Worm (Caenorhabditis elegans) whole organism, L4 larva: ENCODE measurements around the gene C49A9.5.

Experiments
- F10B5.3 ChIP-seq: sonication (generic microtip); optimal IDR thresholded peaks from 2 replicates; lab custom pipeline; 2016; ENCODE audit warnings: mild to moderate bottlenecking, missing genetic modification characterization, missing compliant biosample characterization
- F26F4.8 ChIP-seq: fragments of 200-800 bp; sonication (Bioruptor generic); conservative IDR thresholded peaks from 2 replicates; pipeline ENCODE4 v1.3.6; 2022; ENCODE audit warnings: missing genetic modification characterization, missing compliant biosample characterization
- F44E2.7 ChIP-seq: fragments of 200-800 bp; sonication (Bioruptor generic); IDR thresholded peaks from 2 replicates; pipeline ENCODE4 v2.1.2; 2022; ENCODE audit warnings: missing genetic modification characterization, missing compliant biosample characterization
- R02D3.7 ChIP-seq: fragments of 150-350 bp; sonication (generic microtip); optimal IDR thresholded peaks from 3 replicates; lab custom pipeline; 2014; ENCODE audit warnings: missing biosample characterization, missing genetic modification characterization
- T26A8.4 ChIP-seq: fragments of 200-800 bp; sonication (Bioruptor generic); IDR thresholded peaks from 2 replicates; pipeline ENCODE4 v1.3.6; 2022; ENCODE audit warnings: missing genetic modification characterization, missing compliant biosample characterization
- Y48G9A.11 ChIP-seq: fragments of 200-800 bp; sonication (Bioruptor generic); IDR thresholded peaks from 2 replicates; pipeline ENCODE4 v1.3.6; 2022; ENCODE audit warnings: missing genetic modification reagents, missing genetic modification characterization, missing compliant biosample characterization
- ZK546.5 ChIP-seq, 2 experiments: sonication (generic microtip); optimal IDR thresholded peaks; 2 replicates each; lab custom pipeline; 2017; ENCODE audit warnings: missing biosample characterization in 2 of 2, missing genetic modification characterization in 2 of 2
- arid-1 ChIP-seq: fragments of 200-800 bp; sonication (Bioruptor generic); conservative IDR thresholded peaks from 2 replicates; pipeline ENCODE4 v1.3.6; 2022; ENCODE audit warnings: missing genetic modification reagents, missing genetic modification characterization, missing compliant biosample characterization
- ceh-20 ChIP-seq: fragments of 200-800 bp; sonication (Bioruptor generic); IDR thresholded peaks from 2 replicates; pipeline ENCODE4 v1.3.6; 2022; ENCODE audit warnings: missing genetic modification reagents, missing genetic modification characterization, missing compliant biosample characterization
- ceh-32 ChIP-seq: sonication (generic microtip); optimal IDR thresholded peaks from 2 replicates; lab custom pipeline; 2016; ENCODE audit warnings: mild to moderate bottlenecking, missing genetic modification characterization, missing compliant biosample characterization; ENCODE audit not compliant: poor library complexity
- ceh-62 ChIP-seq: sonication (generic microtip); optimal IDR thresholded peaks from 2 replicates; lab custom pipeline; 2017; ENCODE audit warnings: missing biosample characterization, missing genetic modification characterization
- cey-2 ChIP-seq: sonication (generic microtip); optimal IDR thresholded peaks from 3 replicates; lab custom pipeline; 2017; ENCODE audit warnings: missing genetic modification characterization, mild to moderate bottlenecking, missing compliant biosample characterization, antibody characterized with exemption, borderline replicate concordance; ENCODE audit not compliant: insufficient read depth
- daf-12 ChIP-seq: fragments of 150-350 bp; optimal IDR thresholded peaks from 2 replicates; lab custom pipeline; 2014; ENCODE audit warnings: missing biosample characterization, missing genetic modification reagents, missing genetic modification characterization
- daf-16 ChIP-seq, 3 experiments: sonication (generic microtip); optimal IDR thresholded peaks; 2 replicates each; lab custom pipeline; 2016 to 2017; ENCODE audit warnings: missing genetic modification characterization in 3 of 3, missing genetic modification reagents in 3 of 3, mild to moderate bottlenecking in 2 of 3, missing compliant biosample characterization in 2 of 3, missing biosample characterization in 1 of 3, moderate library complexity in 1 of 3
- daf-8 ChIP-seq: fragments of 200-800 bp; sonication (Bioruptor generic); IDR thresholded peaks from 2 replicates; pipeline ENCODE4 v1.3.6; 2022; ENCODE audit warnings: missing genetic modification characterization, missing compliant biosample characterization
- dmd-6 ChIP-seq: fragments of 200-800 bp; sonication (Bioruptor generic); IDR thresholded peaks from 2 replicates; pipeline ENCODE4 v1.3.6; 2022; ENCODE audit warnings: missing genetic modification reagents, missing genetic modification characterization, missing compliant biosample characterization
- dmd-9 ChIP-seq: fragments of 200-800 bp; sonication (Bioruptor generic); IDR thresholded peaks from 2 replicates; pipeline ENCODE4 v1.3.6; 2022; ENCODE audit warnings: missing genetic modification reagents, missing genetic modification characterization, missing compliant biosample characterization
- dpl-1 ChIP-seq: fragments of 150-350 bp; optimal IDR thresholded peaks from 2 replicates; lab custom pipeline; 2014; ENCODE audit warnings: missing biosample characterization, missing genetic modification reagents, missing genetic modification characterization
- duxl-1 ChIP-seq: sonication (generic microtip); optimal IDR thresholded peaks from 2 replicates; lab custom pipeline; 2016; ENCODE audit warnings: mild to moderate bottlenecking, missing genetic modification characterization, moderate library complexity, missing compliant biosample characterization; ENCODE audit not compliant: poor library complexity
- egl-43 ChIP-seq: fragments of 200-800 bp; sonication (Bioruptor generic); IDR thresholded peaks from 2 replicates; pipeline ENCODE4 v1.3.6; 2022; ENCODE audit warnings: missing genetic modification reagents, missing genetic modification characterization, missing compliant biosample characterization
- fkh-10 ChIP-seq: fragments of 150-350 bp; optimal IDR thresholded peaks from 2 replicates; lab custom pipeline; 2014; ENCODE audit warnings: missing biosample characterization, missing genetic modification reagents, missing genetic modification characterization
- fos-1 ChIP-seq: fragments of 150-350 bp; optimal IDR thresholded peaks from 2 replicates; lab custom pipeline; 2014; ENCODE audit warnings: missing biosample characterization, missing genetic modification characterization
- hlh-30 ChIP-seq: sonication (generic microtip); optimal IDR thresholded peaks from 2 replicates; lab custom pipeline; 2017; ENCODE audit warnings: antibody characterized with exemption, mild to moderate bottlenecking, missing genetic modification characterization, missing compliant biosample characterization; ENCODE audit not compliant: insufficient read depth
- hmg-1.1 ChIP-seq: fragments of 200-800 bp; sonication (Bioruptor generic); IDR thresholded peaks from 2 replicates; pipeline ENCODE4 v1.3.6; 2022; ENCODE audit warnings: missing genetic modification reagents, missing genetic modification characterization, missing compliant biosample characterization
- jun-1 ChIP-seq: fragments of 150-350 bp; optimal IDR thresholded peaks from 2 replicates; lab custom pipeline; 2014; ENCODE audit warnings: missing biosample characterization, missing genetic modification reagents, missing genetic modification characterization
- lim-7 ChIP-seq: fragments of 200-800 bp; sonication (Bioruptor generic); IDR thresholded peaks from 2 replicates; pipeline ENCODE4 v1.3.6; 2022; ENCODE audit warnings: missing genetic modification characterization, missing compliant biosample characterization
- lin-15B ChIP-seq: fragments of 150-350 bp; sonication (generic microtip); optimal IDR thresholded peaks from 3 replicates; lab custom pipeline; 2014; ENCODE audit warnings: missing biosample characterization, missing genetic modification characterization
- lin-38 ChIP-seq: fragments of 200-800 bp; sonication (Bioruptor generic); IDR thresholded peaks from 2 replicates; pipeline ENCODE4 v1.3.6; 2022; ENCODE audit warnings: missing genetic modification reagents, missing genetic modification characterization, missing compliant biosample characterization
- lir-3 ChIP-seq: sonication (generic microtip); optimal IDR thresholded peaks from 2 replicates; lab custom pipeline; 2016; ENCODE audit warnings: mild to moderate bottlenecking, missing genetic modification characterization, missing compliant biosample characterization
- lsy-2 ChIP-seq, 2 experiments: fragments of 150-350 bp in 1 of 2; sonication (generic microtip) in 1 of 2; optimal IDR thresholded peaks; 2 replicates each; lab custom pipeline; 2014 to 2017; ENCODE audit warnings: missing biosample characterization in 2 of 2, missing genetic modification characterization in 2 of 2
- madf-9 ChIP-seq: fragments of 200-800 bp; sonication (Bioruptor generic); conservative IDR thresholded peaks from 2 replicates; pipeline ENCODE4 v1.3.6; 2022; ENCODE audit warnings: missing genetic modification reagents, missing genetic modification characterization, missing compliant biosample characterization
- mdt-29 ChIP-seq: fragments of 200-800 bp; sonication (Bioruptor generic); IDR thresholded peaks from 2 replicates; pipeline ENCODE4 v1.3.6; 2022; ENCODE audit warnings: missing genetic modification reagents, missing genetic modification characterization, missing compliant biosample characterization
- mep-1 ChIP-seq: fragments of 150-350 bp; sonication (generic microtip); optimal IDR thresholded peaks from 3 replicates; lab custom pipeline; 2014; ENCODE audit warnings: missing biosample characterization, missing genetic modification characterization
- mes-2 ChIP-seq: sonication (generic microtip); optimal IDR thresholded peaks from 2 replicates; lab custom pipeline; 2016; ENCODE audit warnings: missing genotype, mild to moderate bottlenecking, missing genetic modification characterization, missing compliant biosample characterization; ENCODE audit not compliant: poor library complexity, severe bottlenecking
- nhr-11 ChIP-seq: fragments of 150-350 bp; optimal IDR thresholded peaks from 2 replicates; lab custom pipeline; 2014; ENCODE audit warnings: missing biosample characterization, missing genetic modification characterization
- nhr-237 ChIP-seq: sonication (generic microtip); optimal IDR thresholded peaks from 2 replicates; lab custom pipeline; 2017; ENCODE audit warnings: missing biosample characterization, missing genetic modification characterization
- nhr-28 ChIP-seq: fragments of 150-350 bp; optimal IDR thresholded peaks from 2 replicates; lab custom pipeline; 2014; ENCODE audit warnings: missing biosample characterization, missing genetic modification characterization
- nhr-41 ChIP-seq: fragments of 200-800 bp; sonication (Bioruptor generic); IDR thresholded peaks from 2 replicates; pipeline ENCODE4 v1.3.6; 2022; ENCODE audit warnings: missing genetic modification reagents, missing genetic modification characterization, missing compliant biosample characterization
- nhr-42 ChIP-seq: fragments of 200-800 bp; sonication (Bioruptor generic); IDR thresholded peaks from 2 replicates; pipeline ENCODE4 v1.3.6; 2022; ENCODE audit warnings: missing genetic modification characterization, missing compliant biosample characterization
- nhr-76 ChIP-seq: fragments of 150-350 bp; optimal IDR thresholded peaks from 2 replicates; lab custom pipeline; 2014; ENCODE audit warnings: missing biosample characterization, missing genetic modification characterization
- nhr-77 ChIP-seq: fragments of 150-350 bp; optimal IDR thresholded peaks from 2 replicates; lab custom pipeline; 2014; ENCODE audit warnings: missing biosample characterization, missing genetic modification characterization
- snpc-1.2 ChIP-seq: fragments of 200-800 bp; sonication (Bioruptor generic); IDR thresholded peaks from 2 replicates; pipeline ENCODE4 v1.3.6; 2022; ENCODE audit warnings: missing genetic modification reagents, missing genetic modification characterization, missing compliant biosample characterization
- snpc-4 ChIP-seq: fragments of 150-350 bp; optimal IDR thresholded peaks from 2 replicates; lab custom pipeline; 2014; ENCODE audit warnings: missing biosample characterization, missing genetic modification characterization
- spr-1 ChIP-seq: sonication (generic microtip); optimal IDR thresholded peaks from 2 replicates; lab custom pipeline; 2016; ENCODE audit warnings: mild to moderate bottlenecking, missing genetic modification characterization, missing compliant biosample characterization
- unc-130 ChIP-seq: sonication (generic microtip); optimal IDR thresholded peaks from 2 replicates; lab custom pipeline; 2016; ENCODE audit warnings: missing genetic modification reagents, missing genetic modification characterization, missing compliant biosample characterization
- unc-39 ChIP-seq: sonication (generic microtip); optimal IDR thresholded peaks from 2 replicates; lab custom pipeline; 2017; ENCODE audit warnings: missing biosample characterization, missing genetic modification characterization
- unc-62 ChIP-seq, 3 experiments: fragments of 150-350 bp in 1 of 3; sonication (generic microtip); optimal IDR thresholded peaks in 2 of 3; peaks in 1 of 3; 1 replicate in 1 of 3; 2 replicates in 2 of 3; lab custom pipeline; 2014 to 2017; ENCODE audit warnings: missing biosample characterization in 3 of 3, missing genetic modification characterization in 3 of 3, missing genetic modification reagents in 3 of 3, missing genotype in 1 of 3
- zfp-3 ChIP-seq: fragments of 200-800 bp; sonication (Bioruptor generic); conservative IDR thresholded peaks from 2 replicates; pipeline ENCODE4 v1.3.6; 2022; ENCODE audit warnings: missing genetic modification reagents, missing genetic modification characterization, missing compliant biosample characterization
- zip-11 ChIP-seq: fragments of 200-800 bp; sonication (Bioruptor generic); IDR thresholded peaks from 2 replicates; pipeline ENCODE4 v1.3.6; 2022; ENCODE audit warnings: missing genetic modification characterization, missing compliant biosample characterization
- ztf-11 ChIP-seq: fragments of 150-350 bp; optimal IDR thresholded peaks from 2 replicates; lab custom pipeline; 2014; ENCODE audit warnings: missing biosample characterization, missing genetic modification characterization

C49A9.5 gene

DNA sequence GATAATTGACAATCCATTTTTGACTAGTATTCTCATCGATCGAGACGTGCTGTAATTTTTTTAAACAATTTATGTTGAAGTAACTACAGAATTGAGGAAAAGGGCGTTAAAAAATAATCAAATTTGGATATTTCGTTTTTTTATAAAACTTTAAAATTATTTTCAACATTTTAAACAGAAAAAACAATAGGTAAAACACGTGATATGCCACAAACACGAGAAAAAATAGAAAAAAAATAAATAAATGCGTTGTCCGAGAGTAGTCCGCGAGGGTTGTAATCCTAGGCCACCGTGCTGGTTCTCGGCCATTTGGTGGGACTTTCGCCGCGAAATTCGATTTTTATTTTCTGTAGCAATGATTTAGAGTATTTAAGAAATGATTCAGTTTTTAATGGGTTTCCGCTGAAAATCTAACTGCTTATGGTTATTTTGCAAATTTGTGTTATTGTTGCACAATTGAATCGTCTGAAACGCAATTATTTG, 7.1 kb upstream of the C49A9.5 start, which contains the start of gene C49A9.10 (continued):
- TF ChIP-seq hmg-1.1 (GFP tag; lab: Robert Waterston, UW): no peak
- peak; percentile 83 for TF ChIP-seq dmd-9 (GFP tag; lab: Robert Waterston, UW)
- no peak for TF ChIP-seq ztf-11 (tag; lab: Kevin White, UChicago)
- TF ChIP-seq R02D3.7 (tag; lab: Kevin White, UChicago): no peak
- peak in 1 of 2 experiments; percentile 57 for TF ChIP-seq daf-16 (GFP tag; optimal IDR thresholded peaks at IDR 0.05; lab: Kevin White, UChicago)
- peak; percentile 69 for TF ChIP-seq daf-16 (tag; optimal IDR thresholded peaks at IDR 0.05; lab: Kevin White, UChicago)
- TF ChIP-seq dpl-1: peak; percentile 98
- TF ChIP-seq T26A8.4: no peak
- TF ChIP-seq zfp-3 (GFP tag; lab: Robert Waterston, UW): no peak
- TF ChIP-seq nhr-41 (GFP tag; lab: Robert Waterston, UW): no peak
- TF ChIP-seq daf-12 (tag; lab: Kevin White, UChicago): no peak
- no peak for TF ChIP-seq lin-15B
- TF ChIP-seq lim-7 (GFP tag; lab: Robert Waterston, UW): no peak
- TF ChIP-seq mep-1 (tag; lab: Kevin White, UChicago): peak; percentile 76
- no peak for TF ChIP-seq ceh-62 (tag; lab: Kevin White, UChicago)
- no peak for TF ChIP-seq nhr-237 (tag; lab: Kevin White, UChicago)
- TF ChIP-seq F10B5.3: peak; percentile 59
- peak; percentile 89 for TF ChIP-seq unc-130 (GFP tag; lab: Kevin White, UChicago)
- peak; percentile 100 for TF ChIP-seq mes-2
- no peak for TF ChIP-seq lir-3
- no peak; the same call in 1 of the 2 replicates for TF ChIP-seq dmd-6 (GFP tag; lab: Robert Waterston, UW)
- peak; percentile 95 for TF ChIP-seq snpc-1.2 (GFP tag; lab: Robert Waterston, UW)
- TF ChIP-seq mdt-29: peak; percentile 71
- TF ChIP-seq ceh-20 (GFP tag; lab: Robert Waterston, UW): no peak; the same call in 1 of the 2 replicates
- no peak for TF ChIP-seq arid-1 (GFP tag; lab: Robert Waterston, UW)
- no peak for TF ChIP-seq cey-2
- TF ChIP-seq zip-11: no peak
- TF ChIP-seq fos-1: no peak
- TF ChIP-seq egl-43 (GFP tag; lab: Robert Waterston, UW): no peak
- no peak for TF ChIP-seq daf-8
- no peak for TF ChIP-seq nhr-76
- no peak for TF ChIP-seq jun-1 (tag; lab: Kevin White, UChicago)
- peak; percentile 38 for TF ChIP-seq spr-1 (tag; lab: Kevin White, UChicago)
- TF ChIP-seq ZK546.5 (tag; optimal IDR thresholded peaks at IDR 0.05; lab: Kevin White, UChicago): no peak
- TF ChIP-seq fkh-10 (GFP tag; lab: Kevin White, UChicago): peak; percentile 27
- peak; percentile 76; the same call in 1 of the 2 replicates for TF ChIP-seq lin-38
- TF ChIP-seq madf-9 (GFP tag; lab: Robert Waterston, UW): no peak
- no peak for TF ChIP-seq ceh-32 (tag; lab: Kevin White, UChicago)
- peak; percentile 74; the same call in 1 of the 2 replicates for TF ChIP-seq Y48G9A.11
- peak; percentile 3 for TF ChIP-seq nhr-11
- no peak for TF ChIP-seq nhr-42 (GFP tag; lab: Robert Waterston, UW)
- no peak for TF ChIP-seq F26F4.8 (GFP tag; lab: Robert Waterston, UW)
- TF ChIP-seq hlh-30 (tag; lab: Kevin White, UChicago): peak; percentile 77
- TF ChIP-seq unc-39 (tag; lab: Kevin White, UChicago): no peak
- TF ChIP-seq unc-62 (GFP tag; optimal IDR thresholded peaks at IDR 0.05 in 1 of 2; lab: Kevin White, UChicago): peak in 1 of 2 experiments; percentile 13
- TF ChIP-seq unc-62 (tag; optimal IDR thresholded peaks at IDR 0.05; lab: Kevin White, UChicago): no peak
- peak; percentile 69 for TF ChIP-seq duxl-1
- TF ChIP-seq snpc-4 (tag; lab: Kevin White, UChicago): no peak
- TF ChIP-seq nhr-77: peak; percentile 59
- TF ChIP-seq nhr-28: no peak
- no peak for TF ChIP-seq F44E2.7 (GFP tag; lab: Robert Waterston, UW)
- TF ChIP-seq lsy-2 (tag; optimal IDR thresholded peaks at IDR 0.05; lab: Kevin White, UChicago): peak in 1 of 2 experiments; percentile 89
